Fruit fly (Drosophila melanogaster): Measurements from ENCODE around the gene CG3618.

CG3618 gene

DNA sequence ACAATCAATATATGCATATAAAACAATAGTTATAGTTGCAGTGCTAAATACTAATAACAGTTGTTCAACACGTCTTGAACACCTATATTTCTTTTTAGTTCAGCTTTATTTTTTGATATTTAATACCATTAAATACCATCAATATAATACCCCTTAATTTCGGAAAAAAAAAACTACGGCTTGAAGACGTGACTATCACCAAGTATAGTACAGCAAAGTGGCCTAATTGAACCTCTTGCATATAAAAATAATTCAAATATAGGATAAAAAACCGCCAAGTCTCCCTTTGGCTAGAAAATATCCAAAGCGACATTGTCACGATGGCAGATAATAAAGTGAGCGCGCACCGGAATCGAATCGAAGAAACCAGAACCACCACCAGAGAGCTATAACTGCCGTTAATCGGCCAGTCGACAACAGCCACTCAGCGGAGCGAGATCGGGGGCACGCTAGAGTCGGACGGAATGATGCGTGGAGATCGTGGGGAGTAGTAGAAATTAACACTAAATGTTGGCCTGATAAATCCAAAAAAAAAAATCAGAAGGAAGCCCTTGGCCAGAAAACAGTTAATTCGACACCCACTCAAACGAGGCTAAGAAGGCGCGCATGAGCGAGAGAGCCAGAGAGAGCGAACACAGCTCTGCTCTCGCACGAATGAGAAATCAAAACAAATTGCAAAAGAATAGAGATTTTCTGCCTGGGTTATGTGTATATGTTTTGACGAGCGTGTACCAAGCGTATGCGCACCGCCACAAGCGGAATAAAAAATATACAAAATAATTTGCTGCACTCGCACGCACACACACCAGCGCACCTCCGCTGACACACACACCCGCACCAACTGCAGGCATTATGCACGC lies 30.8 kb downstream of the CG3618 start (continued):
- TF ChIP-seq CG10654 (GFP tag; optimal IDR thresholded peaks at IDR 0.05) (no peak), gfzf (GFP tag; optimal IDR thresholded peaks at IDR 0.05) (no peak), pho (GFP tag; optimal IDR thresholded peaks at IDR 0.05) (peak; percentile 44), CG1792 (GFP tag; optimal IDR thresholded peaks at IDR 0.05) (no peak), nerfin-1 (tag; optimal IDR thresholded peaks at IDR 0.05) (peak; percentile 5), CG2120 (GFP tag; optimal IDR thresholded peaks at IDR 0.05) (peak; percentile 51), Sin3A (optimal IDR thresholded peaks at IDR 0.05) (no peak), CG17568 (GFP tag; optimal IDR thresholded peaks at IDR 0.05) (no peak), CG18764 (GFP tag; optimal IDR thresholded peaks at IDR 0.05) (no peak), CG8944 (GFP tag; optimal IDR thresholded peaks at IDR 0.05) (no peak), slbo (GFP tag; IDR thresholded peaks at IDR 0.05) (0 out of 2 replicates have a peak, but pooled peaks have one; percentile 15), disco-r (GFP tag; optimal IDR thresholded peaks at IDR 0.05) (no peak), dm (GFP tag; optimal IDR thresholded peaks at IDR 0.05) (peak; percentile 19), Camta (GFP tag; optimal IDR thresholded peaks at IDR 0.05) (no peak), Atf3 (GFP tag; optimal IDR thresholded peaks at IDR 0.05) (no peak), lab (GFP tag; optimal IDR thresholded peaks at IDR 0.05) (peak; percentile 70), dmrt99B (tag; optimal IDR thresholded peaks at IDR 0.05) (peak; percentile 37), pnt (GFP tag; optimal IDR thresholded peaks at IDR 0.05) (no peak), sens (GFP tag) (peak; percentile 63), CG7963 (GFP tag; IDR thresholded peaks at IDR 0.05; ENCODE audit: partially characterized antibody) (no peak), GATAe (GFP tag; conservative IDR thresholded peaks at IDR 0.05) (no peak), CG10267 (tag; optimal IDR thresholded peaks at IDR 0.05) (peak; percentile 49), jigr1 (GFP tag; IDR thresholded peaks at IDR 0.05) (no peak), CG32532 (GFP tag; IDR thresholded peaks at IDR 0.05) (peak; percentile 46; the same call in 1 of the 2 replicates), CG31365 (tag; optimal IDR thresholded peaks at IDR 0.05) (no peak), CG32767 (GFP tag; IDR thresholded peaks at IDR 0.05) (no peak), Sox100B (GFP tag; optimal IDR thresholded peaks at IDR 0.05) (no peak), HmgD (GFP tag; optimal IDR thresholded peaks at IDR 0.05) (no peak), unc-4 (GFP tag; IDR thresholded peaks at IDR 0.05; ENCODE audit: partially characterized antibody) (peak; percentile 37; the same call in 1 of the 2 replicates), CG2116 (GFP tag; optimal IDR thresholded peaks at IDR 0.05) (peak; percentile 46), Antp (GFP tag; optimal IDR thresholded peaks at IDR 0.05) (peak; percentile 9), gsb-n (tag; optimal IDR thresholded peaks at IDR 0.05) (no peak), nerfin-2 (GFP tag; IDR thresholded peaks at IDR 0.05; ENCODE audit: partially characterized antibody) (peak; percentile 48; the same call in 1 of the 2 replicates), pb (GFP tag; optimal IDR thresholded peaks at IDR 0.05) (no peak), fd96Cb (tag; optimal IDR thresholded peaks at IDR 0.05) (no peak), Rfx (GFP tag; IDR thresholded peaks at IDR 0.05) (peak; percentile 33; the same call in 1 of the 2 replicates), NK7.1 (GFP tag; optimal IDR thresholded peaks at IDR 0.05) (peak; percentile 37), tio (GFP tag; optimal IDR thresholded peaks at IDR 0.05) (no peak), CG7372 (GFP tag; IDR thresholded peaks at IDR 0.05) (no peak), nau (GFP tag; optimal IDR thresholded peaks at IDR 0.05) (no peak), corto (GFP tag; optimal IDR thresholded peaks at IDR 0.05) (peak; percentile 6), sug (tag; optimal IDR thresholded peaks at IDR 0.05) (peak; percentile 73), wor (GFP tag; IDR thresholded peaks at IDR 0.05) (no peak), CG12219 (GFP tag; optimal IDR thresholded peaks at IDR 0.05) (peak; percentile 20), Scr (GFP tag; IDR thresholded peaks at IDR 0.05; ENCODE audit: partially characterized antibody) (peak; percentile 9; the same call in 1 of the 2 replicates), kay (GFP tag; optimal IDR thresholded peaks at IDR 0.05) (peak; percentile 62), CG30431 (GFP tag; optimal IDR thresholded peaks at IDR 0.05) (peak; percentile 13), ato (GFP tag; IDR thresholded peaks at IDR 0.05; ENCODE audit: partially characterized antibody) (0 out of 2 replicates have a peak, but pooled peaks have one; percentile 44), CG9727 (GFP tag; optimal IDR thresholded peaks at IDR 0.05) (peak; percentile 60)

All from whole organism, embryonic.